Worm (Caenorhabditis elegans) whole organism, midembryonic: ENCODE measurements around the gene R09H10.7.

Source experiments
- cog-1 ChIP-seq: sonication (generic microtip); optimal IDR thresholded peaks from 2 replicates; lab custom pipeline; 2016; ENCODE audit warnings: missing genetic modification characterization, missing compliant biosample characterization
- flt-1 ChIP-seq: fragments of 200-800 bp; sonication (Bioruptor generic); IDR thresholded peaks from 2 replicates; pipeline ENCODE4 v1.3.6; 2022; ENCODE audit warnings: missing genetic modification characterization, missing compliant biosample characterization
- med-1 ChIP-seq: sonication (generic microtip); optimal IDR thresholded peaks from 2 replicates; lab custom pipeline; 2017; ENCODE audit warnings: missing genetic modification characterization, mild to moderate bottlenecking, missing compliant biosample characterization, antibody characterized with exemption, missing genetic modification reagents; ENCODE audit not compliant: insufficient read depth
- ref-1 ChIP-seq: fragments of 200-800 bp; sonication (Bioruptor generic); conservative IDR thresholded peaks from 2 replicates; pipeline ENCODE4 v1.3.6; 2022; ENCODE audit warnings: missing genetic modification reagents, missing genetic modification characterization, missing compliant biosample characterization

ce11 chrIV:10664134-10664533 is 43.2 kb downstream of the R09H10.7 start, which contains the start of gene K08C7.7:
- TF ChIP-seq flt-1 (GFP tag; lab: Robert Waterston, UW) (no peak), ref-1 (no peak), cog-1 (tag; lab: Kevin White, UChicago) (no peak), med-1 (GFP tag; lab: Kevin White, UChicago) (no peak)
